Worm (Caenorhabditis elegans): ENCODE results near the gene syf-2.

The syf-2 gene

ce11 chrIII:7185473-7185872, 23.6 kb upstream of the syf-2 start, which contains the start of gene F37C12.14:
F37C12.14 (minus strand) TSS chrIII:7185573.
- TF ChIP-seq sem-2 (GFP tag; optimal IDR thresholded peaks at IDR 0.05) (no peak), mep-1 (tag; optimal IDR thresholded peaks at IDR 0.05) (no peak), nhr-237 (tag; optimal IDR thresholded peaks at IDR 0.05) (no peak), elt-1 (tag; optimal IDR thresholded peaks at IDR 0.05; ENCODE audit: borderline replicate concordance, insufficient read depth) (no peak)

- TF ChIP-seq sptf-1 (tag; optimal IDR thresholded peaks at IDR 0.05), result peak; percentile 4
- no peak for TF ChIP-seq unc-39 (tag; optimal IDR thresholded peaks at IDR 0.05)
- no peak for TF ChIP-seq blmp-1 (tag; optimal IDR thresholded peaks at IDR 0.05)
- TF ChIP-seq ceh-39 (tag; optimal IDR thresholded peaks at IDR 0.05), result peak; percentile 24
- TF ChIP-seq nhr-12 (tag; optimal IDR thresholded peaks at IDR 0.05), result no peak
- TF ChIP-seq nhr-237 (tag; optimal IDR thresholded peaks at IDR 0.05), result peak; percentile 47
- TF ChIP-seq pha-4 (tag; optimal IDR thresholded peaks at IDR 0.05), result peak; percentile 82
- no peak for TF ChIP-seq lin-32 (GFP tag; optimal IDR thresholded peaks at IDR 0.05)
- no peak for TF ChIP-seq nhr-76 (tag; optimal IDR thresholded peaks at IDR 0.05)
- peak; percentile 70 for TF ChIP-seq lsy-2 (tag; optimal IDR thresholded peaks at IDR 0.05)
- no peak for TF ChIP-seq mab-5 (tag; optimal IDR thresholded peaks at IDR 0.05)
- TF ChIP-seq bed-3 (GFP tag; optimal IDR thresholded peaks at IDR 0.05), result no peak
- TF ChIP-seq ces-1 (GFP tag; optimal IDR thresholded peaks at IDR 0.05), result peak; percentile 69
- no peak for TF ChIP-seq elt-3 (tag; optimal IDR thresholded peaks at IDR 0.05)
These were observed 22.1 kb upstream of the syf-2 start, which contains the start of gene yju-2 for ce11 chrIII:7184022-7184421. yju-2 (plus strand) TSS chrIII:7184336.

- TF ChIP-seq sptf-1 (tag; optimal IDR thresholded peaks at IDR 0.05) (peak; percentile 41), lin-13 (tag; optimal IDR thresholded peaks at IDR 0.05) (no peak), lsy-2 (tag; optimal IDR thresholded peaks at IDR 0.05) (peak; percentile 7), sem-2 (GFP tag; optimal IDR thresholded peaks at IDR 0.05) (no peak), mls-2 (tag; optimal IDR thresholded peaks at IDR 0.05) (peak; percentile 12), ceh-43 (GFP tag; optimal IDR thresholded peaks at IDR 0.05) (no peak), lin-32 (GFP tag; optimal IDR thresholded peaks at IDR 0.05) (no peak), ceh-39 (tag; optimal IDR thresholded peaks at IDR 0.05) (no peak), hlh-1 (tag; optimal IDR thresholded peaks at IDR 0.05) (peak; percentile 8), drap-1 (GFP tag; optimal IDR thresholded peaks at IDR 0.05) (no peak), nhr-2 (tag; optimal IDR thresholded peaks at IDR 0.05) (no peak), unc-39 (tag; optimal IDR thresholded peaks at IDR 0.05) (no peak), mep-1 (tag; optimal IDR thresholded peaks at IDR 0.05) (peak; percentile 67), nhr-12 (tag; optimal IDR thresholded peaks at IDR 0.05) (no peak), bed-3 (GFP tag; optimal IDR thresholded peaks at IDR 0.05) (no peak), ces-1 (GFP tag; optimal IDR thresholded peaks at IDR 0.05) (no peak), flh-1 (GFP tag; optimal IDR thresholded peaks at IDR 0.05) (no peak), snpc-4 (tag; optimal IDR thresholded peaks at IDR 0.05) (no peak)
These were observed 19.9 kb upstream of the syf-2 start, which contains the start of gene epg-4 for ce11 chrIII:7181822-7182221. epg-4 (plus strand) TSS chrIII:7182167.

- no peak for TF ChIP-seq nhr-76 (tag; optimal IDR thresholded peaks at IDR 0.05)
- no peak for TF ChIP-seq mab-5 (tag; optimal IDR thresholded peaks at IDR 0.05)
- no peak for TF ChIP-seq ceh-83 (GFP tag; optimal IDR thresholded peaks at IDR 0.05)
- no peak for TF ChIP-seq sptf-1 (tag; optimal IDR thresholded peaks at IDR 0.05)
- TF ChIP-seq pha-4 (tag; optimal IDR thresholded peaks at IDR 0.05), result no peak
- TF ChIP-seq bed-3 (GFP tag; optimal IDR thresholded peaks at IDR 0.05), result no peak
- no peak for TF ChIP-seq nhr-12 (tag; optimal IDR thresholded peaks at IDR 0.05)
- no peak for TF ChIP-seq flh-1 (GFP tag; optimal IDR thresholded peaks at IDR 0.05)
These were observed 18.7 kb upstream of the syf-2 start, which contains the start of gene ndab-2 for ce11 chrIII:7180613-7181012. ndab-2 (plus strand) TSS chrIII:7180752.

ce11 chrIII:7179538-7180301, 17.8 kb upstream of the syf-2 start, which contains the start of the genes rps-14 and rpl-36:
rps-14 (minus strand) TSS chrIII:7179588.
rpl-36 (plus strand) TSS chrIII:7180251.
- no peak for TF ChIP-seq bed-3 (GFP tag; optimal IDR thresholded peaks at IDR 0.05)
- TF ChIP-seq sptf-1 (tag; optimal IDR thresholded peaks at IDR 0.05), result peak; percentile 57
- peak; percentile 87 for TF ChIP-seq lin-13 (tag; optimal IDR thresholded peaks at IDR 0.05)
- TF ChIP-seq sem-2 (GFP tag; optimal IDR thresholded peaks at IDR 0.05), result no peak
- peak; percentile 76 for TF ChIP-seq ceh-39 (tag; optimal IDR thresholded peaks at IDR 0.05)
- peak; percentile 15 for TF ChIP-seq blmp-1 (tag; optimal IDR thresholded peaks at IDR 0.05)
- TF ChIP-seq flh-1 (GFP tag; optimal IDR thresholded peaks at IDR 0.05), result no peak
- peak; percentile 66 for TF ChIP-seq M03D4.4 (tag; optimal IDR thresholded peaks at IDR 0.05)
- peak; percentile 4 for TF ChIP-seq hlh-1 (tag; optimal IDR thresholded peaks at IDR 0.05)
- TF ChIP-seq ztf-11 (tag; optimal IDR thresholded peaks at IDR 0.05), result no peak
- TF ChIP-seq drap-1 (GFP tag; optimal IDR thresholded peaks at IDR 0.05), result no peak
- TF ChIP-seq mab-5 (tag; optimal IDR thresholded peaks at IDR 0.05), result no peak
- no peak for TF ChIP-seq ham-2 (GFP tag; optimal IDR thresholded peaks at IDR 0.05)
- TF ChIP-seq mls-2 (tag; optimal IDR thresholded peaks at IDR 0.05), result no peak
- TF ChIP-seq pha-4 (tag; optimal IDR thresholded peaks at IDR 0.05), result peak; percentile 86
- no peak for TF ChIP-seq elt-3 (tag; optimal IDR thresholded peaks at IDR 0.05)
- no peak for TF ChIP-seq cnd-1 (tag; optimal IDR thresholded peaks at IDR 0.05)
- TF ChIP-seq nhr-76 (tag; optimal IDR thresholded peaks at IDR 0.05), result no peak
- TF ChIP-seq unc-62 (GFP tag; optimal IDR thresholded peaks at IDR 0.05), result no peak
- TF ChIP-seq mep-1 (tag; optimal IDR thresholded peaks at IDR 0.05), result peak; percentile 91
- peak; percentile 92 for TF ChIP-seq nhr-237 (tag; optimal IDR thresholded peaks at IDR 0.05)
- no peak for TF ChIP-seq ceh-83 (GFP tag; optimal IDR thresholded peaks at IDR 0.05)
- TF ChIP-seq unc-120 (tag; optimal IDR thresholded peaks at IDR 0.05; ENCODE audit: poor library complexity, severe bottlenecking), result no peak
- no peak for TF ChIP-seq nhr-28 (tag; optimal IDR thresholded peaks at IDR 0.05)
- peak; percentile 16 for TF ChIP-seq nhr-2 (tag; optimal IDR thresholded peaks at IDR 0.05)
- TF ChIP-seq tbx-8 (GFP tag; optimal IDR thresholded peaks at IDR 0.05), result no peak
- no peak for TF ChIP-seq ceh-43 (GFP tag; optimal IDR thresholded peaks at IDR 0.05)
- peak; percentile 41 for TF ChIP-seq ces-1 (GFP tag; optimal IDR thresholded peaks at IDR 0.05)
- no peak for TF ChIP-seq nhr-12 (tag; optimal IDR thresholded peaks at IDR 0.05)
- no peak for TF ChIP-seq zip-8 (tag; optimal IDR thresholded peaks at IDR 0.05)
- no peak for TF ChIP-seq unc-39 (tag; optimal IDR thresholded peaks at IDR 0.05)
- no peak for TF ChIP-seq lin-32 (GFP tag; optimal IDR thresholded peaks at IDR 0.05)
- no peak for TF ChIP-seq snpc-4 (tag; optimal IDR thresholded peaks at IDR 0.05)

Data from whole organism, mixed stage, embryonic.